Worm (Caenorhabditis elegans) whole organism, dauer: ENCODE data around the gene Y32H12A.1.

Experiments
- unc-62 ChIP-seq: sonication (generic microtip); optimal IDR thresholded peaks from 2 replicates; lab custom pipeline; 2017; ENCODE audit warnings: missing biosample characterization, missing genetic modification reagents, missing genetic modification characterization

The Y32H12A.1 gene

DNA sequence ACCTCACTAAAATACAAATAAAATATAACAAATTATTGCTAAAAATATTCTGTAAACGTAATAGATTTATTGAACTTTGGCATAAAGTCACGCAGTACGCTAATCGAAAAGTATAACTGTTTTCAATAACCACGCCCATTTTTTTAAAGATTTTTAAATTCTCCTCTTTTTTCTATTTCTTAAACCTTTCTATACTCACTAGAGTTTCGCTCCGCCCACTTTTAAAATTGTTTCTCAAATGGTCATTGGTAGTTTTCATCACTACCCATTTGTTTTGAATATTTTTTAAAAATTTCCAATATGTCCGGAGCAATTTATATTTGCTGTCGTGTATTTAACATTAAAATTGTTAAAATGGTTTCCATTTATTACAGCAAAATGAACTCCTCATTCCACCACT, at the start of gene Y32H12A.1:
TSS of gene Y32H12A.1 (plus strand) at position 301 of the 400 bp plus-strand sequence.
- TF ChIP-seq unc-62 (GFP tag; lab: Kevin White, UChicago), result no peak

DNA sequence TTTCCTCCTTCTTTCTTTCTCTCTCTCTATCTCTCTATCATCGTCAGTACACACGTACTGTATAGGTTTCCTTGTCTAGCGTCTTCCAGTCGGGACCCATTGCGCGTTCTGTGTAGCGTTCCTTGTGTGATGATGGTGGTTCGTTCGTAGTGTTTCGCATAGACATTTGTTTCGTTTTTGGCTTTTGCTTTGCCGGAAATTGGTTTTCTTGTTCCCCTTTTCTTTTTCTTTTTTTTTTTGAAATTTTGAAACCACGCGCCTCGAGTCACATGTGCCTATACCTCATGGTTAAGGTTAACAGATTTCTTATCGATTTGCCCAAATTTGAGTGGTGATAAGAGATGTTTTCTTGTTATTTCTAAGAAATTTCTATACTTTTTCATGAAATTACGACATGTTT, 43.4 kb upstream of the Y32H12A.1 start:
- TF ChIP-seq unc-62 (GFP tag; lab: Kevin White, UChicago), result no peak

DNA sequence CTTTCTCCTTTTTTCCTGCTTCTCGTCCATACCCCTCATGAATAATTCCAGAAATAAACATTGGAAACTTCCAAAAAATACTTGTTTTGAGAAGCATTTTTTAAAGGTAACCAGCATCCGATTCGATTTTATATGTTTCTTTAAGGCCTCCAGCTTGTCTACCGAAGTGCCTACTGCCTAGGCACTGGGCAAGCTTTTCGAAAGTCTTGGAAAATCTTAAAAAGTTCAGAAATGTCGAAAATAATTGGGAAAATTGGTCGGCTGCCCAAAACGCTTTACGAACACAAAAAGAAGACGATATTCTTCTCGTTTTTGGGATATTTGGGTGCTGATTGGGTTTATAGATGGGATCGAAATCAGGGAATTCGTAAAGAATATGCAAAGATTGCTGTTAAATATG, 40.3 kb upstream of the Y32H12A.1 start, which contains the start of gene F52C9.3:
TSS of gene F52C9.3 (plus strand) at position 225 of the 400 bp plus-strand sequence.
- TF ChIP-seq unc-62 (GFP tag; lab: Kevin White, UChicago), result no peak

DNA sequence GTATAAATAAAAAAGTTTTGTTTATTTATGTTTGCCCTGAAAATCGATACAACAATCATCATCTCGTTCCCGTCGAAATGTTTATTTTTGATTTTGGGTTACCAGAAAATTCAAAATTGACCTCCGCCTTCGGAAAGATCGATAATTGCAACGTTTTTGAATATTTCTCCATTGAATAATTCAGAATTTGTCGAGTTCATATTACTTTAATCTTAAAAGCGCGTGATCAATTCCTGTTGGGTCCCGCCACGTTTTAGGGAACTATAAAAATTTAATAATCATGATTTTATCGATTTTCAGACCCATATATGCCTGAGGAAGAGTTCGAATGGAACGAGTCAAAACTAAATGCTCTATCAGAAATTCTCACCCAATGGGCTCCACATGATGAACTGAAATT, 35.7 kb upstream of the Y32H12A.1 start, which contains the start of gene sorf-2:
TSS of gene sorf-2 (plus strand) at position 301 of the 400 bp plus-strand sequence.
- no peak for TF ChIP-seq unc-62 (GFP tag; lab: Kevin White, UChicago)

DNA sequence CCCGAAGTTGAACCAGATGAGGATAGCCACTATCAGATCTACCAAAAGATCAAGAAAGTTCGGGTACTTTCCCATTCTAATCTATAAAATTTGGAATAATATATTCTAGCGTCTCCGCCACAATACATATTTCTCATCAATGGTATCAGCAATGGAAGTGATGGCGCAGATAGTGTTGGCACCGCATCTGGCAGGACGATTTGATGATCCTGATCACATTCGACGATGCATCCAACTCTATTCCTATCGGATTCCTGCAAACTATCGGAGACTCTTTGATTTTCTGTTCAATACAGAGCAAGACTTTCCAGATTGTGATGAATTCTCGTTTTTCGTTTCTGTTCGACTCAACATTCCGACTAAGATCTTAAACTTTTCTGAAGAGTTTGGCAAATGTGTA, 32.6 kb upstream of the Y32H12A.1 start:
- TF ChIP-seq unc-62 (GFP tag; lab: Kevin White, UChicago), result no peak

DNA sequence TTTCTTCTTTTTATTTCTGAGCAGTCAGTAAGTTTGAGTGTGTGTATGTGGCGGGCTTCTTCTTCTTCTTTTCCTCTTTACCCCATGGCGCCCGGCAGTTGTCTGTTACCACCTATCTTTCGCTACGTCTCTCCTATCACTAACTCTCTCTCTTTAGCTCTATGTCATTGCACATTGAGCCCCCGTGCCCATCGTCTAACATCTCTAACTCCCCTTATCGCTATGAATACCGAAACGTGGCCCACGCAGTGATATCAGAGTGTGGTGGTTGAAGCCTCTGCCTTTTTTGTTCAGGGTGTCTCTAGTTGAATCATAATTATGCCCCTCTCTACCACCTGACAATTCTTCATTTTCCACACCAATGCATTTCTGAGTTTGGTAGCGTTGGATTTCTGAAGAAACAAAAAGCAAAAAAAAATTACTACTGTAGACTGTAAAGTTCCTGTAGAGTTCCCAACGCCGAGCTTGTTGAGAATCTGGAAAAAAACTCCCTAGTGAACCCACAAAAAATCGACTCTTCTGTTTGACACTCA, 27.4 kb upstream of the Y32H12A.1 start:
- no peak for TF ChIP-seq unc-62 (GFP tag; lab: Kevin White, UChicago)

DNA sequence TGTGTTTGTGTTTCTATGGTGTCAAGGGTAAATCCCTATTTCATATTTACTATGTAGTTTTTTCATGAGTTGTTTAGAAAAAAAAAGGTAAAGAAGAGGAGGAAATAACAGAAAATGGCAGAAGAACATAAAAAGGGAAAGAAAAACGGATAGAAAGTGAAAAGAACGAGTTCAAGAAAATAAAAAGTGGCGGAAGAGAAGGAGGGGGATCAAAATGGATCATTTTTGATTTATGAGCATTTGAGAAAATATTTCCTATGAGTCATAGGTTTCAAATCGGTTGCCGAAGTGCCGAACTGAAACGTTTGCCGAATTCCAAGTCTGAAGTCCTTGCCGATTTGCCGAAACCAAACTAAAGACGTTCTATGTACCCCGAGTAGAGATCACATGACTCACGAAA, 23.2 kb upstream of the Y32H12A.1 start:
- TF ChIP-seq unc-62 (GFP tag; lab: Kevin White, UChicago), result no peak

DNA sequence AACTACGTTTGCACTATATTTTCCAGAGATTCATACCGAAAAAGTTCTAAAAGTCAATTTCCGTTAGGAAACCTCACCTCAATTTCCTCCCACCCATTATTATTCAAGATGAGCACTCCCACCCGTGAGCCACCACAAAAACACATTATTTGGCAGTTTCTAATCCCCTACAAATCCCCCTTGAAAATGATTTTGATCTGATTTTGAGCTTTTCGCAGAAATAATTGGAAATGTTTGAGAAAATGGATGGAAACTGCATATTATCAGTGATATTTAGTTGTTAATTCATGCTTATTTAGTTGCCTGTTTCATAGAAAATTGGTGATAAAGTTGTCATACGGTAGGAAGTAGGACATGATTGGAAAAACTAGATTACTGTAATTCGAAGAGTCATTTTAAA, 21.5 kb upstream of the Y32H12A.1 start:
- TF ChIP-seq unc-62 (GFP tag; lab: Kevin White, UChicago), result no peak

DNA sequence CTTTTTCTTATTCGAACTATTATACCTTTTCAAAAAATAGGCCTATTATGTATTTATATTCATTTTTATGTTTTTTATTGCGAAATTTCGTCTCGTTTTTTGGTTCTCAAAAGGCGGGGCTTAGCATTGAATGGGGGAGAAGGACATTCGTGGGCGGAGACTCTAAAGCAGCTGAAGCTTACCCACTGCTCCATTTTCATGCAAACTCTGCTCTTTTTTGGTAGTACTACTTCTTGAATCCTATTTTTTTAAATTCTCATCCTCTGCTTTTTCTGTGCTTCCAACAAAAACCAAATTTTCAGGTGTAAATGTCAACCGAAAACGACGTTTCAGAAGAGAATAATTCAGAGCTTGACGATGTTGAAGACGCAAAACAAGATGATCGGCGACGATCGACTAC, 20.6 kb upstream of the Y32H12A.1 start, which contains the start of gene ZK121.2:
TSS of gene ZK121.2 (plus strand) at position 301 of the 400 bp plus-strand sequence.
- TF ChIP-seq unc-62 (GFP tag; lab: Kevin White, UChicago), result no peak

DNA sequence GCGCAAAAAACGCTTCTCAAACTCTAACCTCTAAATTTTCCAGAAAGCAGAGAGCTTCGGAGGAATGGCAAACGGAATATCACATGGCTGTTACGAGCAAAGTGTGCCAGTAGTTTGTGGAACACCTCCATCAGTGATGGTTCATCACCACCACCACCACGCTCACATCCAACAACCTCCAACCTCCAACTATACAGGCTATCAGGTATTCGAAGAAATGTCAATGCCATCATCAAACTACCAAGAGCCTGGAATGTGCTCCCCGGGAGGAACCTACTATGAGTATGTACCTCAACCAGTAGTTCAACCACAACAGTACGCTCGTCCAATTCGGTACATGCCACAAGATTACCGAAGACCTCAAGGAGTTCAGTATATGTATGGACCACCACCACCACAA, 18.5 kb upstream of the Y32H12A.1 start:
- TF ChIP-seq unc-62 (GFP tag; lab: Kevin White, UChicago), result no peak

DNA sequence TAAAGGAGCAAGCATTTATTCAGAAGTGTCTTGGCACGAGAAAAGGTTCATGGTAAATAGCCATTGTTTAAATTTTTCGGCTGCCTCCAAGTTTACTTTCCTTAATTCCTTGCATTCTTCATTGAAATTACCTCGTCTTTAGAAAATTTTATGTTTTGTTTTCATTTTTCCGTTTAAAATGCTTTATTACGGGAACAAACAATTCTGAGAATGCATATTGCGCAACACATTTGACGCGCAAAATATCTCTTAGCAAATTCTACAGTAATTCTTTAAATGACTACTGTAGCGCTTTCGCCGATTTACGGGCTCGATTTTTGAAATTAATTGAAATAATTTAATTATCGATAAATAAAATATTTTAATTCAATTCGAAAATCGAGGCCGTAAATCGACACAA, 17.4 kb upstream of the Y32H12A.1 start:
- TF ChIP-seq unc-62 (GFP tag; lab: Kevin White, UChicago), result no peak

DNA sequence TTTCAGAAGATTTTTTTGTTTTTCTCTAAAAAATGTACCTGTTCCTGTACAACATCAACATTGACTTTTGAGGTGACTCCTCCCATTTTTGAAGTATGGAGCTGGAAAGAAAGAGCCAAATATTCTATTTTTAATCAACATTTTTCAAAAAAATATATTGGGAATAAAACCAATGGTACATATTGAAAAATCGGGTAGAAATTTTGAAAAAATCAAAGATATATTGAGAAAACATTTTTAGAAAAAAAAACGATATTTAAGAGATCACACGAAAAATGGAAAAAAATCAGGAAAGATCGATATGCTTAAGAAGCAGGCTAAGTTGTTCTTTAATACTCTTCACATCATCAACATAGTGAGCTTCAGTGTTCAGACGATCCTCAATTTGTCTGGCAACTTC, 16.0 kb upstream of the Y32H12A.1 start, which contains the start of gene glrx-21:
TSS of gene glrx-21 (minus strand) at position 101 of the 400 bp plus-strand sequence.
- TF ChIP-seq unc-62 (GFP tag; lab: Kevin White, UChicago), result no peak

DNA sequence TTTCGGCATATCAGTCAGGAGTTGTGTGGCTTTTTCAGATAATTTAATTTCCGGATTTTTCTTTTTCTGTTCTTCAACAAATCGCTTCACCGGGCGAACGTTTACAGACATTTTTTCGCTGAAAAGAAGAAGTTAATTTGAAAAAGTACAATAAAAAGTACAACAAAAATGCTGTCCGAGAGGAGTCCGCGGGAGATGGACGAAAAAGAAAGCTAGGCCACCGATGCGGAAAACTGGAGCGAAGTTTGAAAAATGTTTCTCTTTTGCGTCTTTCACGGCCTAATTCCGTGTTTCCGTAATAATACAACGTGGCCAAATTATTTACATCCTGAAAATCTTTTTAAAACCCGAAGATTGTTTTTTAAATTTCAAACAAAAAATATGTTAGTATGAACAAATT, 12.8 kb upstream of the Y32H12A.1 start, which contains the start of gene thoc-5:
TSS of gene thoc-5 (minus strand) at position 152 of the 400 bp plus-strand sequence.
- no peak for TF ChIP-seq unc-62 (GFP tag; lab: Kevin White, UChicago)

DNA sequence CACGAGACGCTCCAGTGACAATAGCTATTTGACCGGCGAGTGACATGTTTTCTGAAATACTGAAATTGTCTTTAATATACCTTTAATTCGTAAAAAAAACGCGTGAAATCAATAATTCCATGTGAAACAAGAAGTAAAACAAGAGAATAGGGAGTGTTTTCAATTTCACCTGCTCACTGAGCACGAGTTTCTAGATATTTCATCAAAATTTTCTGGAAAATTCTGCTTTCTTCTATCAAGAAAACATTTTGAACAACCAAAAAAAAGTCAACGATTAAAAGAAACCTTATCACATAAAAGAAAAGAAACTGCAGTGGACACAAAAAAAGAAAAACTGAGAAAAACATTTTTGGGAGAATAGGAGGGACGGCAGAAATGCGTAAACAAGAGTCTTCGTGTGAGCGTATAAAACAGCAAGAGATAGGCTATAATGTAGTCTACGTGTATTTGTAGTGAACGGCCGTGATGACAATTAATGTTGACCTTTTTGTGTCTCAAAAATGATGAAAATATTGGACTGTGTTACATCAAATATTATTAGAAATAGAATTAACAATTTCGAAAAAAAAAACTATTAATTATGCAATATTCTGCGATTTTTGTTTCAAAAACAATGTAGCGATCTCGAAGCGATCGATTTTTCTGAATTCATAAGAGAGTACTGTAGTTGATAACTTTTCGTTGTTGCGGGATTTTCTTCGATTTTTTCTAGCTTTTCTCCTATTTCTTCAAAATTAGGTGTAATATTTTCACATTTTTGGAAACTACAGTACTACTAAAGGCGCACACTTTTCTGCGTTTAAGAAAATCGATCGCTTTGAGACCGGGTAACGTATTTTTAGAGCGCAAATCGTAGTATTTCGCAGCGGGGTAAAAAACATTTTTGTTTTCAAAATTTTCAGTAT, 6.2 kb downstream of the Y32H12A.1 start, which contains the start of gene dhs-9:
TSS of gene dhs-9 (minus strand) at position 51 of the 905 bp plus-strand sequence.
- TF ChIP-seq unc-62 (GFP tag; lab: Kevin White, UChicago), result no peak

DNA sequence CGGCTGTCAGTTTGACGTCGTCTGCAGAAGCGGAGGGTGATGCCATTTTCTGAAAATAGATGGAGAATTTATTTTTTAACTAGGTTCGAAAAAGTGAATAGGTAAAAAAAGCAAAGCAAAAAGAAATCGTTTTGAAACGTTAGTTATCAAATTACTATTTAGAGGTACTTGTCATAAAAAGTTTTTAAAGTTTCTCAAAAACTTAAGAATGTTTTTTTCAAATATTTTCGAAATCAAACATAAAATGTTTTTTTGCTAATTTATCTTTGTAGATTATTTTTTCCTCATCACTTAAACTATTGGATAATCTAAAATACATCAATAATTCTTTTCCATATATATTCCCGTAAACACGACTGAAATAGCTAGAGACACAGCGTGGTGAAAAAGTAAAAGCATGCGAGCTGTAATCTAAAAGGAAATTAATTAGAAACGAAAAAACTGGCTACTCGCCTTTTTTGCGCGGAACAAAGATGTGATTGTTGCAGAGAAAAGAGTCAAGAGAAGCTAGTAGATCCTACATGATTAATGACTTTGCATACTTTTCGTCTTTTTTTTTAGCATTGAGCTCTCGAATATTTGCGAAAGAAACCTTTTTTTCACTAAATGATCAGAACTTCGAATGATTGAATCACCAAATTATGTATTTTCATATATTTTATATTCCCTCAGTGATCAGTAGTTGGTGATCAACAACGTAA, 9.4 kb downstream of the Y32H12A.1 start, which contains the start of gene szy-2:
TSS of gene szy-2 (minus strand) at position 51 of the 701 bp plus-strand sequence.
- no peak for TF ChIP-seq unc-62 (GFP tag; lab: Kevin White, UChicago)
